Fruit fly (Drosophila melanogaster) Kc167 (cell line): ENCODE measurements around the gene CG6650.

Experiments
- h ChIP-seq: fragments of >200 bp; optimal IDR thresholded peaks from 3 replicates; lab custom pipeline; 2018; ENCODE audit warnings: missing external identifiers
- insv ChIP-seq: fragments of >200 bp; optimal IDR thresholded peaks from 3 replicates; lab custom pipeline; 2018; ENCODE audit warnings: missing external identifiers
- psq ChIP-seq: fragments of >200 bp; optimal IDR thresholded peaks from 2 replicates; lab custom pipeline; 2017; ENCODE audit warnings: missing external identifiers
- ttk ChIP-seq: sonication (Bioruptor generic); optimal IDR thresholded peaks from 2 replicates; lab custom pipeline; 2017; ENCODE audit warnings: missing external identifiers

DNA sequence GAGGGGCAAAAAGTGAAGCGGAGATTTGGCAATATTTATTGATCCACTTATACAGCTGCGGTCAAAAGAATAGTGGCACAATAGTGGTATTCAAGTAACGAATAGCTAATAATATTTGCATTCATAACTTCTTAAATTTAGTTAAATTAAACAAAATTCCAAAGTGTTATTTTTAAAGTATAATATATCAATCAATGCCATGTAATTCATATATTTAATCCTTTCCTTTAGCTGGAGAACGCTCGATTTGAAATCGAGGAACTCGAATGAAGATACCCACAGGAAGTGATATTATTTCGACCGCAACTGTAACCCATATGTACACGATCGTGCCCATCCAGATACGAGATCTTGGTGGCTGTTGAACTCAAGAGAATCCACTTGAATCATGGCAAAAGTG lies 48.0 kb downstream of the CG6650 start:
- TF ChIP-seq psq (no peak), ttk (no peak), h (no peak), insv (lab: Kevin White, UChicago) (no peak)
